Fruit fly (Drosophila melanogaster): Measurements from ENCODE around the gene SclB.

The SclB gene

dm6 chr2L:16817421-16818101 lies 20.2 kb upstream of the SclB start:
- peak; percentile 65 for TF ChIP-seq noc (tag; optimal IDR thresholded peaks at IDR 0.05)

dm6 chr2L:16818335-16818973 lies 19.3 kb upstream of the SclB start:
- TF ChIP-seq noc (tag; optimal IDR thresholded peaks at IDR 0.05): no peak

dm6 chr2L:16819714-16820113 lies 18.1 kb upstream of the SclB start:
- TF ChIP-seq noc (tag; optimal IDR thresholded peaks at IDR 0.05): peak; percentile 93

- no peak for TF ChIP-seq noc (tag; optimal IDR thresholded peaks at IDR 0.05)
These were observed 16.8 kb upstream of the SclB start, which contains the start of gene CG13280 for dm6 chr2L:16820993-16821392. Gene CG13280, minus strand, starts transcription at chr2L:16821093.

dm6 chr2L:16824905-16825333 lies 12.9 kb upstream of the SclB start, which contains the start of gene Cse1:
Gene Cse1, minus strand, starts transcription at chr2L:16825207.
- TF ChIP-seq noc (tag; optimal IDR thresholded peaks at IDR 0.05): peak; percentile 31

- no peak for TF ChIP-seq noc (tag; optimal IDR thresholded peaks at IDR 0.05)
These were observed 10.8 kb upstream of the SclB start, which contains the start of gene AspRS-m for dm6 chr2L:16826872-16827506. Gene AspRS-m, plus strand, starts transcription at chr2L:16827078.

dm6 chr2L:16834402-16834801 lies 3.4 kb upstream of the SclB start, which contains the start of gene CG13282:
Gene CG13282, minus strand, starts transcription at chr2L:16834502.
- TF ChIP-seq noc (tag; optimal IDR thresholded peaks at IDR 0.05): no peak

- no peak for TF ChIP-seq noc (tag; optimal IDR thresholded peaks at IDR 0.05)
These were observed 614 bp upstream of the SclB start, which contains the start of gene Nepl9 for dm6 chr2L:16837158-16837557. Gene Nepl9, minus strand, starts transcription at chr2L:16837258.

dm6 chr2L:16839665-16840064 lies 1.9 kb downstream of the SclB start:
- no peak for TF ChIP-seq noc (tag; optimal IDR thresholded peaks at IDR 0.05)

dm6 chr2L:16842505-16842904 lies 4.7 kb downstream of the SclB start:
- TF ChIP-seq noc (tag; optimal IDR thresholded peaks at IDR 0.05): no peak

- no peak for TF ChIP-seq noc (tag; optimal IDR thresholded peaks at IDR 0.05)
These were observed 5.6 kb downstream of the SclB start for dm6 chr2L:16843336-16843735.

dm6 chr2L:16845179-16845578 lies 7.4 kb downstream of the SclB start:
- TF ChIP-seq noc (tag; optimal IDR thresholded peaks at IDR 0.05): no peak

- peak; percentile 55 for TF ChIP-seq noc (tag; optimal IDR thresholded peaks at IDR 0.05)
These were observed 9.1 kb downstream of the SclB start for dm6 chr2L:16846742-16847346.

dm6 chr2L:16847948-16848347 lies 10.2 kb downstream of the SclB start:
- TF ChIP-seq noc (tag; optimal IDR thresholded peaks at IDR 0.05): no peak

- no peak for TF ChIP-seq noc (tag; optimal IDR thresholded peaks at IDR 0.05)
These were observed 10.9 kb downstream of the SclB start, which contains the start of gene CG13284 for dm6 chr2L:16848670-16849069. Gene CG13284, minus strand, starts transcription at chr2L:16848716.

dm6 chr2L:16850442-16850841 lies 12.7 kb downstream of the SclB start:
- no peak for TF ChIP-seq noc (tag; optimal IDR thresholded peaks at IDR 0.05)
